Fruit fly (Drosophila melanogaster): ENCODE measurements around the gene eIF4EHP.

DNA sequence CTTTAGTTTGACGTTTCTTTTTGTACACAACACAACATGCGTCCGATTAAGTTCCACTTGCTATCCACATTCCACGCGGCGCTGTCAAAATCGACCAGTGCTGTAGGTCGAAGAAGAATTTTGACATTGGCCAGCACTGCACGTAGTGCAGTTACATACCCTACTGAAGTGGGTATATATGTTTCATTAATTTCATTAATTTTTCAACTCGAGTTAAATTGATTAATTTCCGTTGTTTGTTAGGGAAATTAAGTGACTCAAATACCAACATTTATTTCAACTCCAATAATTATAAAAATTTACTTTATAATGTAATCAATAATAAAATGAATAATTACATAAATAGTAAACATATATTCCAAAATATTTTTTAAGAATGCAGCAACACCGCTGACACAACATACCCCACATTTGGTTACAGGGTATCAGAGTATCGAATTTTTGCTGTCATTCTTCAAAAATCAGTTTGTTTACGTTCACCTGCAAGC lies at the start of gene eIF4EHP, which contains the start of gene CG18428:
- TF ChIP-seq OdsH (GFP tag; optimal IDR thresholded peaks at IDR 0.05): peak; percentile 99
- peak; percentile 95 for TF ChIP-seq brk (GFP tag; optimal IDR thresholded peaks at IDR 0.05)
- TF ChIP-seq GATAd (GFP tag; optimal IDR thresholded peaks at IDR 0.05): peak; percentile 76
- no peak for TF ChIP-seq usp (GFP tag; optimal IDR thresholded peaks at IDR 0.05)
- TF ChIP-seq Hr83 (GFP tag; optimal IDR thresholded peaks at IDR 0.05; ENCODE audit: poor library complexity, severe bottlenecking): peak; percentile 94
- peak; percentile 89 for TF ChIP-seq br (GFP tag; optimal IDR thresholded peaks at IDR 0.05)
- TF ChIP-seq Dfd (GFP tag; optimal IDR thresholded peaks at IDR 0.05): peak; percentile 98
